Worm (Caenorhabditis elegans) whole organism, L4/young adult: ENCODE data around the gene rft-2.

Experiments used
- dao-5 ChIP-seq: sonication (generic microtip); optimal IDR thresholded peaks from 2 replicates; lab custom pipeline; 2016; ENCODE audit warnings: missing genotype, missing genetic modification characterization, moderate library complexity, missing compliant biosample characterization
- him-1 ChIP-seq: sonication (generic microtip); optimal IDR thresholded peaks from 2 replicates; lab custom pipeline; 2016; ENCODE audit warnings: missing genotype, missing genetic modification reagents, missing genetic modification characterization, missing compliant biosample characterization

DNA sequence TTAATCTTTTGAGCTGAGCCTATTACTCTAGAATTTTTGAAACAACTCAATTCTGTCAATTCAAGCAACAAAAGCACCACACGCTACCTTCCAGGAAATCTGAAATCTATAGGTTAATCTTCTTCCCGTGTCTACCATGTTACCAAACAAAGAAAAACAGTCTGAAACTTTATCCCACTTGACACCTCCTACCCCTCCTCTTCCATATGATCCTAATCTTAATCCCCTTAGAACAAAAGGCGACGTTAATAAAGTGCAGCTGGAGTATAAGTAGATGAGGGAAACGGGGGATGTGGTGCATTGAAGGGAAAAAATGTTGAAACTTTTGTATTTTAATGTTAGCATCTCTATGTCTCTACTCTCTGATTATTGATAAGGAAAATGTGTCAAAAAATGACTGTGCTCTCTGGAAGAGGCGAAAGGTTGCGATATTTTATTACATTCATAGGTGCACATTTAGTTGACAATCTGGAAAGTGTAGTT, 45.8 kb upstream of the rft-2 start:
- TF ChIP-seq him-1 (no peak), dao-5 (tag; lab: Kevin White, UChicago) (no peak)
